Fruit fly (Drosophila melanogaster) whole organism, embryonic: ENCODE data around the gene mRpL46.

Experiments used
- Ada2b ChIP-seq: fragments of 200-800 bp; sonication (Bioruptor generic); IDR thresholded peaks from 2 replicates; pipeline ENCODE4 v1.3.6; 2022; ENCODE audit warnings: missing biosample characterization, missing genetic modification characterization
- BtbVII ChIP-seq: fragments of 200-800 bp; sonication (Bioruptor generic); optimal IDR thresholded peaks from 3 replicates; lab custom pipeline; 2017; ENCODE audit warnings: missing biosample characterization, mild to moderate bottlenecking, missing genetic modification characterization
- CG10147 ChIP-seq: fragments of 200-800 bp; sonication (Bioruptor generic); optimal IDR thresholded peaks from 2 replicates; lab custom pipeline; 2019; ENCODE audit warnings: missing biosample characterization, mild to moderate bottlenecking, missing genetic modification characterization, moderate library complexity
- CG10431 ChIP-seq: fragments of 200-800 bp; sonication (Bioruptor generic); optimal IDR thresholded peaks from 3 replicates; lab custom pipeline; 2018; ENCODE audit warnings: missing biosample characterization, mild to moderate bottlenecking, missing genetic modification characterization
- CG11504 ChIP-seq: fragments of 200-800 bp; sonication (Bioruptor generic); optimal IDR thresholded peaks from 3 replicates; lab custom pipeline; 2019; ENCODE audit warnings: missing biosample characterization, mild to moderate bottlenecking, missing genetic modification characterization, moderate library complexity
- CG12104 ChIP-seq: fragments of 200-800 bp; sonication (Bioruptor generic); optimal IDR thresholded peaks from 3 replicates; lab custom pipeline; 2016; ENCODE audit warnings: missing biosample characterization, missing genetic modification characterization
- CG12659 ChIP-seq: fragments of 200-800 bp; sonication (Bioruptor generic); optimal IDR thresholded peaks from 3 replicates; lab custom pipeline; 2017; ENCODE audit warnings: mild to moderate bottlenecking, missing biosample characterization, missing genetic modification reagents, missing genetic modification characterization
- CG13894 ChIP-seq: fragments of 200-800 bp; sonication (Bioruptor generic); optimal IDR thresholded peaks from 3 replicates; lab custom pipeline; 2018; ENCODE audit warnings: missing biosample characterization, mild to moderate bottlenecking, missing genetic modification characterization, moderate library complexity
- CG14860 ChIP-seq: fragments of 200-800 bp; sonication (Bioruptor generic); IDR thresholded peaks from 3 replicates; pipeline ENCODE4 v1.3.6; 2022; ENCODE audit warnings: missing biosample characterization, missing genetic modification characterization; ENCODE audit not compliant: partially characterized antibody
- CG15514 ChIP-seq: fragments of 200-800 bp; sonication (Bioruptor generic); optimal IDR thresholded peaks from 3 replicates; lab custom pipeline; 2017; ENCODE audit warnings: missing biosample characterization, missing genetic modification characterization, mild to moderate bottlenecking, moderate library complexity, missing genetic modification reagents
- CG1647 ChIP-seq: fragments of 200-800 bp; sonication (Bioruptor generic); optimal IDR thresholded peaks from 3 replicates; lab custom pipeline; 2016; ENCODE audit warnings: missing biosample characterization, missing genetic modification characterization
- CG17328 ChIP-seq: fragments of 200-800 bp; sonication (Bioruptor generic); IDR thresholded peaks from 2 replicates; pipeline ENCODE4 v1.3.6; 2022; ENCODE audit warnings: missing biosample characterization, missing genetic modification characterization
- CG18619 ChIP-seq: fragments of 200-800 bp; sonication (Bioruptor generic); optimal IDR thresholded peaks from 3 replicates; lab custom pipeline; 2017; ENCODE audit warnings: missing biosample characterization, mild to moderate bottlenecking, missing genetic modification characterization
- CG2678 ChIP-seq: fragments of 200-800 bp; sonication (Bioruptor generic); optimal IDR thresholded peaks from 3 replicates; lab custom pipeline; 2019; ENCODE audit warnings: missing biosample characterization, mild to moderate bottlenecking, missing genetic modification characterization, moderate library complexity
- CG32532 ChIP-seq: fragments of 200-800 bp; sonication (Bioruptor generic); IDR thresholded peaks from 2 replicates; pipeline ENCODE4 v1.3.6; 2022; ENCODE audit warnings: missing biosample characterization, missing genetic modification characterization
- CG3281 ChIP-seq: fragments of 200-800 bp; sonication (Bioruptor generic); optimal IDR thresholded peaks from 3 replicates; lab custom pipeline; 2017; ENCODE audit warnings: missing biosample characterization, mild to moderate bottlenecking, missing genetic modification characterization
- CG34224 ChIP-seq: fragments of 200-800 bp; sonication (Bioruptor generic); IDR thresholded peaks from 3 replicates; pipeline ENCODE4 v1.3.6; 2022; ENCODE audit warnings: missing biosample characterization, missing genetic modification characterization; ENCODE audit not compliant: partially characterized antibody
- CG34376 ChIP-seq: fragments of 200-800 bp; sonication (Bioruptor generic); optimal IDR thresholded peaks from 2 replicates; lab custom pipeline; 2018; ENCODE audit warnings: missing biosample characterization, mild to moderate bottlenecking, missing genetic modification characterization
- CG3995 ChIP-seq: fragments of 200-800 bp; sonication (Bioruptor generic); optimal IDR thresholded peaks from 3 replicates; lab custom pipeline; 2016; ENCODE audit warnings: missing biosample characterization, missing genetic modification characterization
- CG4617 ChIP-seq: fragments of 200-800 bp; sonication (Bioruptor generic); optimal IDR thresholded peaks from 3 replicates; lab custom pipeline; 2016; ENCODE audit warnings: missing biosample characterization, missing genetic modification characterization, borderline replicate concordance
- CG5180 ChIP-seq: fragments of 200-800 bp; sonication (Bioruptor generic); optimal IDR thresholded peaks from 3 replicates; lab custom pipeline; 2017; ENCODE audit warnings: missing biosample characterization, missing genetic modification characterization, mild to moderate bottlenecking, moderate library complexity, missing genetic modification reagents
- CG6813 ChIP-seq: fragments of 200-800 bp; sonication (Bioruptor generic); optimal IDR thresholded peaks from 2 replicates; lab custom pipeline; 2017; ENCODE audit warnings: missing biosample characterization, missing genetic modification characterization, mild to moderate bottlenecking, moderate library complexity, missing genetic modification reagents
- CG7786 ChIP-seq: fragments of 200-800 bp; sonication (Bioruptor generic); optimal IDR thresholded peaks from 2 replicates; lab custom pipeline; 2016; ENCODE audit warnings: missing biosample characterization, missing genetic modification characterization
- CG8281 ChIP-seq: fragments of 200-800 bp; sonication (Bioruptor generic); optimal IDR thresholded peaks from 2 replicates; lab custom pipeline; 2018; ENCODE audit warnings: missing biosample characterization, mild to moderate bottlenecking, missing genetic modification characterization, moderate library complexity
- CG9876 ChIP-seq: fragments of 200-800 bp; sonication (Bioruptor generic); optimal IDR thresholded peaks from 2 replicates; lab custom pipeline; 2016; ENCODE audit warnings: missing biosample characterization, missing genetic modification characterization
- CoRest ChIP-seq: fragments of 200-800 bp; sonication (Bioruptor generic); optimal IDR thresholded peaks from 3 replicates; lab custom pipeline; 2018; ENCODE audit warnings: missing biosample characterization, mild to moderate bottlenecking, missing genetic modification characterization, moderate library complexity
- CrebB ChIP-seq: fragments of 200-800 bp; sonication (Bioruptor generic); optimal IDR thresholded peaks from 3 replicates; lab custom pipeline; 2018; ENCODE audit warnings: missing biosample characterization, mild to moderate bottlenecking, missing genetic modification characterization
- E2f2 ChIP-seq: fragments of 200-800 bp; sonication (Bioruptor generic); IDR thresholded peaks from 2 replicates; pipeline ENCODE4 v1.3.6; 2022; ENCODE audit warnings: missing biosample characterization, missing genetic modification characterization
- Ets97D ChIP-seq: fragments of 200-800 bp; sonication (Bioruptor generic); optimal IDR thresholded peaks from 3 replicates; lab custom pipeline; 2016; ENCODE audit warnings: missing biosample characterization, missing genetic modification characterization
- MBD-R2 ChIP-seq: fragments of 200-800 bp; sonication (Bioruptor generic); IDR thresholded peaks from 2 replicates; pipeline ENCODE4 v1.3.6; 2022; ENCODE audit warnings: missing biosample characterization, missing genetic modification characterization
- Scr ChIP-seq: fragments of 200-800 bp; sonication (Bioruptor generic); IDR thresholded peaks from 2 replicates; pipeline ENCODE4 v1.3.6; 2022; ENCODE audit warnings: missing biosample characterization, missing genetic modification characterization; ENCODE audit not compliant: partially characterized antibody
- Side ChIP-seq: fragments of 200-800 bp; sonication (Bioruptor generic); optimal IDR thresholded peaks from 2 replicates; lab custom pipeline; 2016; ENCODE audit warnings: missing biosample characterization, missing genetic modification characterization
- Sry-β ChIP-seq: fragments of 200-800 bp; sonication (Bioruptor generic); optimal IDR thresholded peaks from 2 replicates; lab custom pipeline; 2018; ENCODE audit warnings: missing biosample characterization, mild to moderate bottlenecking, missing genetic modification characterization, moderate library complexity
- bbx ChIP-seq: fragments of 200-800 bp; sonication (Bioruptor generic); IDR thresholded peaks from 2 replicates; pipeline ENCODE4 v1.3.6; 2022; ENCODE audit warnings: missing biosample characterization, missing genetic modification characterization; ENCODE audit not compliant: partially characterized antibody
- cad ChIP-seq: fragments of >200 bp; optimal IDR thresholded peaks from 2 replicates; lab custom pipeline; 2017; ENCODE audit warnings: missing biosample characterization, missing genetic modification characterization
- gro ChIP-seq: fragments of 200-800 bp; sonication (Bioruptor generic); optimal IDR thresholded peaks from 2 replicates; lab custom pipeline; 2016; ENCODE audit warnings: missing biosample characterization, missing genetic modification characterization
- ham ChIP-seq: fragments of 200-800 bp; sonication (Bioruptor generic); IDR thresholded peaks from 2 replicates; pipeline ENCODE4 v1.3.6; 2022; ENCODE audit warnings: missing biosample characterization, missing genetic modification characterization
- hth ChIP-seq: fragments of >200 bp; optimal IDR thresholded peaks from 2 replicates; lab custom pipeline; 2017; ENCODE audit warnings: inconsistent platforms
- inv ChIP-seq: fragments of 200-800 bp; sonication (Bioruptor generic); IDR thresholded peaks from 2 replicates; pipeline ENCODE4 v1.3.6; 2022; ENCODE audit warnings: missing biosample characterization, missing genetic modification characterization; ENCODE audit not compliant: partially characterized antibody
- row ChIP-seq: fragments of 200-800 bp; sonication (Bioruptor generic); IDR thresholded peaks from 3 replicates; pipeline ENCODE4 v1.3.6; 2022; ENCODE audit warnings: missing biosample characterization, missing genetic modification characterization
- scrt ChIP-seq: fragments of 200-800 bp; sonication (Bioruptor generic); optimal IDR thresholded peaks from 2 replicates; lab custom pipeline; 2018; ENCODE audit warnings: missing biosample characterization, mild to moderate bottlenecking, missing genetic modification characterization, moderate library complexity
- sna ChIP-seq: fragments of 200-800 bp; sonication (Bioruptor generic); IDR thresholded peaks from 2 replicates; pipeline ENCODE4 v1.3.6; 2022; ENCODE audit warnings: missing biosample characterization, missing genetic modification characterization; ENCODE audit not compliant: partially characterized antibody
- sr ChIP-seq: fragments of 200-800 bp; sonication (Bioruptor generic); IDR thresholded peaks from 3 replicates; pipeline ENCODE4 v1.3.6; 2022; ENCODE audit warnings: missing biosample characterization, missing genetic modification characterization
- stwl ChIP-seq: fragments of 200-800 bp; sonication (Bioruptor generic); optimal IDR thresholded peaks from 3 replicates; lab custom pipeline; 2018; ENCODE audit warnings: missing biosample characterization, mild to moderate bottlenecking, missing genetic modification characterization, moderate library complexity
- sug ChIP-seq: fragments of 200-800 bp; optimal IDR thresholded peaks from 2 replicates; lab custom pipeline; 2019; ENCODE audit warnings: missing biosample characterization, mild to moderate bottlenecking, missing genetic modification characterization, moderate library complexity
- wdn ChIP-seq: fragments of 200-800 bp; sonication (Bioruptor generic); IDR thresholded peaks from 2 replicates; pipeline ENCODE4 v1.3.6; 2022; ENCODE audit warnings: missing biosample characterization, missing genetic modification characterization
- zfh2 ChIP-seq: fragments of 200-800 bp; sonication (Bioruptor generic); optimal IDR thresholded peaks from 2 replicates; lab custom pipeline; 2016; ENCODE audit warnings: missing biosample characterization, missing genetic modification characterization

Gene mRpL46

dm6 chr3L:1738375-1739328 is 38.6 kb upstream of the mRpL46 start, which contains the start of gene Gk2 (continued):
- TF ChIP-seq bbx (GFP tag; lab: Robert Waterston, UW) = peak; percentile 45
- 0 out of 3 replicates have a peak, but pooled peaks have one; percentile 5 for TF ChIP-seq row (GFP tag; lab: Robert Waterston, UW)
- peak; percentile 27; the same call in 1 of the 2 replicates for TF ChIP-seq inv (GFP tag; lab: Robert Waterston, UW)
- peak; percentile 48; the same call in 1 of the 3 replicates for TF ChIP-seq CG34224 (GFP tag; lab: Robert Waterston, UW)
- no peak for TF ChIP-seq CoRest
- TF ChIP-seq CG12659 (GFP tag; lab: Kevin White, UChicago) = peak; percentile 13
- no peak for TF ChIP-seq CG32532 (GFP tag; lab: Robert Waterston, UW)
- TF ChIP-seq CG9876 (GFP tag; lab: Kevin White, UChicago) = no peak
- no peak for TF ChIP-seq scrt (GFP tag; lab: Kevin White, UChicago)
- peak; percentile 58 for TF ChIP-seq BtbVII (GFP tag; lab: Kevin White, UChicago)
- TF ChIP-seq E2f2 (GFP tag; lab: Robert Waterston, UW) = peak; percentile 98
- TF ChIP-seq CG14860 (GFP tag; lab: Robert Waterston, UW) = peak; percentile 50
- TF ChIP-seq CG5180 (GFP tag; lab: Kevin White, UChicago) = peak; percentile 6
- TF ChIP-seq CG7786 (GFP tag; lab: Kevin White, UChicago) = no peak
- TF ChIP-seq CG18619 = no peak
- no peak for TF ChIP-seq CG2678 (tag; lab: Kevin White, UChicago)
- no peak for TF ChIP-seq cad
- TF ChIP-seq CG3281 = peak; percentile 22
- no peak for TF ChIP-seq zfh2
- TF ChIP-seq CG13894 (tag; lab: Kevin White, UChicago) = peak; percentile 23
- TF ChIP-seq Ets97D (GFP tag; lab: Kevin White, UChicago) = peak; percentile 55
- no peak for TF ChIP-seq hth (lab: Kevin White, UChicago)
- TF ChIP-seq CG1647 (GFP tag; lab: Kevin White, UChicago) = no peak
- TF ChIP-seq gro (GFP tag; lab: Kevin White, UChicago) = no peak
- TF ChIP-seq CG15514 (GFP tag; lab: Kevin White, UChicago) = peak; percentile 35
- no peak for TF ChIP-seq Sry-β (GFP tag; lab: Kevin White, UChicago)
- no peak for TF ChIP-seq CG12104
- no peak for TF ChIP-seq ham (GFP tag; lab: Robert Waterston, UW)
- peak; percentile 48 for TF ChIP-seq Scr
- peak; percentile 17 for TF ChIP-seq CG3995 (GFP tag; lab: Kevin White, UChicago)
- TF ChIP-seq MBD-R2 = peak; percentile 38
- no peak for TF ChIP-seq CG11504 (tag; lab: Kevin White, UChicago)
- no peak for TF ChIP-seq CG34376 (GFP tag; lab: Kevin White, UChicago)
- TF ChIP-seq CG8281 (tag; lab: Kevin White, UChicago) = no peak
- no peak for TF ChIP-seq sug (tag; lab: Kevin White, UChicago)
- no peak for TF ChIP-seq CG6813 (GFP tag; lab: Kevin White, UChicago)
- no peak for TF ChIP-seq Ada2b (GFP tag; lab: Robert Waterston, UW)
- TF ChIP-seq Side = no peak
- TF ChIP-seq CG17328 (GFP tag; lab: Robert Waterston, UW) = 0 out of 2 replicates have a peak, but pooled peaks have one; percentile 13
- TF ChIP-seq wdn (GFP tag; lab: Robert Waterston, UW) = no peak
- peak; percentile 35; the same call in 1 of the 3 replicates for TF ChIP-seq sr (GFP tag; lab: Robert Waterston, UW)
- no peak for TF ChIP-seq CG10147 (GFP tag; lab: Kevin White, UChicago)
- peak; percentile 48 for TF ChIP-seq stwl
- TF ChIP-seq sna (GFP tag; lab: Robert Waterston, UW) = peak; percentile 31; the same call in 1 of the 2 replicates
- TF ChIP-seq CrebB (tag; lab: Kevin White, UChicago) = no peak
- TF ChIP-seq CG10431 (GFP tag; lab: Kevin White, UChicago) = no peak
- TF ChIP-seq CG4617 (GFP tag; lab: Kevin White, UChicago) = peak; percentile 21
